Worm (Caenorhabditis elegans) whole organism, late embryonic: Measurements from ENCODE around the gene R03D7.2.

Experiments
- hlh-8 ChIP-seq: sonication (generic microtip); optimal IDR thresholded peaks from 2 replicates; lab custom pipeline; 2016; ENCODE audit warnings: missing genotype, missing genetic modification characterization, missing compliant biosample characterization
- pqm-1 ChIP-seq: sonication (generic microtip); optimal IDR thresholded peaks from 2 replicates; lab custom pipeline; 2016; ENCODE audit warnings: missing genetic modification characterization, missing compliant biosample characterization
- pros-1 ChIP-seq: fragments of 150-350 bp; optimal IDR thresholded peaks from 2 replicates; lab custom pipeline; 2014; ENCODE audit warnings: missing biosample characterization, missing genetic modification reagents, missing genetic modification characterization
- ref-2 ChIP-seq: sonication (generic microtip); optimal IDR thresholded peaks from 2 replicates; lab custom pipeline; 2016; ENCODE audit warnings: missing genetic modification characterization, missing compliant biosample characterization

ce11 chrII:10955114-10955513 lies 20.1 kb upstream of the R03D7.2 start:
- TF ChIP-seq ref-2 (no peak), hlh-8 (tag; lab: Kevin White, UChicago) (no peak), pqm-1 (tag; lab: Kevin White, UChicago) (no peak), pros-1 (no peak)
